Worm (Caenorhabditis elegans): ENCODE data around the gene ZC317.7.
"Not testable (repeated sequence)": the region's sequence is repeated elsewhere in the genome, so short reads cannot be mapped to it uniquely, and the experiment has no call there.

Gene ZC317.7

ce11 chrV:5468489-5468888, 2.3 kb downstream of the ZC317.7 start, which contains the start of gene ZC317.6:
ZC317.6 (minus strand) TSS chrV:5468589.
- TF ChIP-seq unc-62 (GFP tag; optimal IDR thresholded peaks at IDR 0.05): not testable (repeated sequence)

ce11 chrV:5465335-5465734, 5.5 kb downstream of the ZC317.7 start, which contains the start of gene srg-68:
srg-68 (minus strand) TSS chrV:5465435.
- TF ChIP-seq unc-62 (GFP tag; optimal IDR thresholded peaks at IDR 0.05): no peak

ce11 chrV:5462894-5463293, 7.9 kb downstream of the ZC317.7 start, which contains the start of gene srg-67:
srg-67 (minus strand) TSS chrV:5462994.
- no peak for TF ChIP-seq unc-62 (GFP tag; optimal IDR thresholded peaks at IDR 0.05)

- TF ChIP-seq unc-62 (GFP tag; optimal IDR thresholded peaks at IDR 0.05): no peak
Observed at ce11 chrV:5459806-5460205, 11.0 kb downstream of the ZC317.7 start, which contains the start of gene ZC317.2. ZC317.2 (plus strand) TSS chrV:5460106.

- TF ChIP-seq unc-62 (GFP tag; optimal IDR thresholded peaks at IDR 0.05): no peak
Observed at ce11 chrV:5454955-5455354, 15.9 kb downstream of the ZC317.7 start.

ce11 chrV:5453615-5454014, 17.2 kb downstream of the ZC317.7 start, which contains the start of gene glc-3:
glc-3 (minus strand) TSS chrV:5453715.
- no peak for TF ChIP-seq unc-62 (GFP tag; optimal IDR thresholded peaks at IDR 0.05)

ce11 chrV:5450742-5451141, 20.1 kb downstream of the ZC317.7 start:
- TF ChIP-seq unc-62 (GFP tag; optimal IDR thresholded peaks at IDR 0.05): no peak

ce11 chrV:5447057-5447456, 23.8 kb downstream of the ZC317.7 start:
- no peak for TF ChIP-seq unc-62 (GFP tag; optimal IDR thresholded peaks at IDR 0.05)

- no peak for TF ChIP-seq unc-62 (GFP tag; optimal IDR thresholded peaks at IDR 0.05)
Observed at ce11 chrV:5445839-5446238, 25.0 kb downstream of the ZC317.7 start, which contains the start of gene F08F3.1. F08F3.1 (plus strand) TSS chrV:5446139.

- TF ChIP-seq unc-62 (GFP tag; optimal IDR thresholded peaks at IDR 0.05): no peak
Observed at ce11 chrV:5444037-5444436, 26.8 kb downstream of the ZC317.7 start.

- no peak for TF ChIP-seq unc-62 (GFP tag; optimal IDR thresholded peaks at IDR 0.05)
Observed at ce11 chrV:5442366-5442765, 28.5 kb downstream of the ZC317.7 start.

- TF ChIP-seq unc-62 (GFP tag; optimal IDR thresholded peaks at IDR 0.05): no peak
Observed at ce11 chrV:5439068-5439467, 31.8 kb downstream of the ZC317.7 start, which contains the start of gene snpc-1.3. snpc-1.3 (minus strand) TSS chrV:5439168.

ce11 chrV:5433020-5433419, 37.8 kb downstream of the ZC317.7 start, which contains the start of gene acl-6:
acl-6 (plus strand) TSS chrV:5433386.
- TF ChIP-seq unc-62 (GFP tag; optimal IDR thresholded peaks at IDR 0.05): no peak

- TF ChIP-seq unc-62 (GFP tag; optimal IDR thresholded peaks at IDR 0.05): no peak
Observed at ce11 chrV:5432499-5432898, 38.3 kb downstream of the ZC317.7 start, which contains the start of gene F08F3.8. F08F3.8 (minus strand) TSS chrV:5432599.

- TF ChIP-seq unc-62 (GFP tag; optimal IDR thresholded peaks at IDR 0.05): no peak
Observed at ce11 chrV:5427860-5428259, 43.0 kb downstream of the ZC317.7 start, which contains the start of gene rhr-1. rhr-1 (plus strand) TSS chrV:5428160.

ce11 chrV:5426337-5426736, 44.5 kb downstream of the ZC317.7 start:
- no peak for TF ChIP-seq unc-62 (GFP tag; optimal IDR thresholded peaks at IDR 0.05)

ce11 chrV:5425008-5425407, 45.8 kb downstream of the ZC317.7 start:
- TF ChIP-seq unc-62 (GFP tag; optimal IDR thresholded peaks at IDR 0.05): no peak

ce11 chrV:5423120-5423519, 47.7 kb downstream of the ZC317.7 start, which contains the start of gene cyp-14A5:
cyp-14A5 (minus strand) TSS chrV:5423282.
- TF ChIP-seq unc-62 (GFP tag; optimal IDR thresholded peaks at IDR 0.05): no peak

Data from whole organism, dauer.